Worm (Caenorhabditis elegans): ENCODE results near the gene scl-6.

- no peak for TF ChIP-seq pha-4 (tag; optimal IDR thresholded peaks at IDR 0.05)
- TF ChIP-seq elt-3 (tag; optimal IDR thresholded peaks at IDR 0.05): no peak
- no peak for TF ChIP-seq cnd-1 (tag; optimal IDR thresholded peaks at IDR 0.05)
- TF ChIP-seq ces-1 (GFP tag; optimal IDR thresholded peaks at IDR 0.05): no peak
- no peak for TF ChIP-seq ztf-11 (tag; optimal IDR thresholded peaks at IDR 0.05)
- no peak for TF ChIP-seq lin-13 (tag; optimal IDR thresholded peaks at IDR 0.05)
- no peak for TF ChIP-seq ceh-39 (tag; optimal IDR thresholded peaks at IDR 0.05)
- TF ChIP-seq unc-62 (GFP tag; optimal IDR thresholded peaks at IDR 0.05): no peak
- no peak for TF ChIP-seq lsy-2 (tag; optimal IDR thresholded peaks at IDR 0.05)
- no peak for TF ChIP-seq nhr-76 (tag; optimal IDR thresholded peaks at IDR 0.05)
- TF ChIP-seq ceh-83 (GFP tag; optimal IDR thresholded peaks at IDR 0.05): no peak
- TF ChIP-seq blmp-1 (tag; optimal IDR thresholded peaks at IDR 0.05): no peak
- TF ChIP-seq ceh-43 (GFP tag; optimal IDR thresholded peaks at IDR 0.05): no peak
- TF ChIP-seq snpc-4 (tag; optimal IDR thresholded peaks at IDR 0.05): no peak
Observed at ce11 chrIV:13068451-13068850, at the start of gene scl-6.
